Fruit fly (Drosophila melanogaster): Measurements from ENCODE around the gene brk.
A peak's percentile ranks its signal among the peaks of the same experiment; 100 is the strongest.

DNA sequence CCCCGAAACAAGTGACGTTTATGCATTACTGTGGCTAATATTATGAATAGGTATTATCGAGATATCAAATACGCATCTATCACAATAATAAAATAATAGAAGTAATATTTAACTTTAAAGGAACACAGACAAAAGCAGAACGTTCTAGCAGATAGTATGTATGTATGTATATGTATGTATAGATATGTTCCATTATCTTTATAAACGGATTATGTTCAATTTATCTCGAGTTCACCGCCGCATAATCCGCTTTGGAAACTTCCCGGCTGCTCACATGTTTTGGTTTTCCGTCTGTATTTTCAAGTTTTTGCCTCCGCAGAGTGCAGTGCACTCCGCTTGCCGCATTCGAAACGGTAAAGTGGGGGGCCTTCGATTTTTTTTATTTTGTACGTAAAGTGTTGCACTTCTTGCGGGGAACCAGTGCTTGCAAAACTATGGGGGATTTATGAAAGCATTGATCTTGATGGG is 27.8 kb downstream of the brk start:
- TF ChIP-seq EcR (GFP tag; optimal IDR thresholded peaks at IDR 0.05) (peak; percentile 95), D1 (tag; optimal IDR thresholded peaks at IDR 0.05) (no peak), CG4496 (GFP tag; IDR thresholded peaks at IDR 0.05) (peak; percentile 68; the same call in 1 of the 3 replicates), Pif1A (GFP tag; optimal IDR thresholded peaks at IDR 0.05) (peak; percentile 84), CG9948 (tag; optimal IDR thresholded peaks at IDR 0.05) (peak; percentile 62), CG14655 (GFP tag; optimal IDR thresholded peaks at IDR 0.05) (peak; percentile 64)

Data from whole organism, pupa.